Worm (Caenorhabditis elegans) whole organism, midembryonic: ENCODE measurements around the gene K04C2.8.

Source experiments
- T22C8.4 ChIP-seq: fragments of 200-800 bp; sonication (Bioruptor generic); IDR thresholded peaks from 2 replicates; pipeline ENCODE4 v1.3.6; 2022; ENCODE audit warnings: missing genetic modification characterization, missing compliant biosample characterization
- flt-1 ChIP-seq: fragments of 200-800 bp; sonication (Bioruptor generic); IDR thresholded peaks from 2 replicates; pipeline ENCODE4 v1.3.6; 2022; ENCODE audit warnings: missing genetic modification characterization, missing compliant biosample characterization
- klf-2 ChIP-seq: fragments of 200-800 bp; sonication (Bioruptor generic); conservative IDR thresholded peaks from 2 replicates; pipeline ENCODE4 v1.3.6; 2022; ENCODE audit warnings: missing genetic modification reagents, missing genetic modification characterization, missing compliant biosample characterization
- tab-1 ChIP-seq: fragments of 200-800 bp; sonication (Bioruptor generic); IDR thresholded peaks from 2 replicates; pipeline ENCODE4 v1.3.6; 2022; ENCODE audit warnings: missing genetic modification characterization, missing compliant biosample characterization
- ztf-29 ChIP-seq: fragments of 200-800 bp; sonication (Bioruptor generic); IDR thresholded peaks from 2 replicates; pipeline ENCODE4 v1.3.6; 2022; ENCODE audit warnings: missing genetic modification reagents, missing genetic modification characterization, missing compliant biosample characterization

DNA sequence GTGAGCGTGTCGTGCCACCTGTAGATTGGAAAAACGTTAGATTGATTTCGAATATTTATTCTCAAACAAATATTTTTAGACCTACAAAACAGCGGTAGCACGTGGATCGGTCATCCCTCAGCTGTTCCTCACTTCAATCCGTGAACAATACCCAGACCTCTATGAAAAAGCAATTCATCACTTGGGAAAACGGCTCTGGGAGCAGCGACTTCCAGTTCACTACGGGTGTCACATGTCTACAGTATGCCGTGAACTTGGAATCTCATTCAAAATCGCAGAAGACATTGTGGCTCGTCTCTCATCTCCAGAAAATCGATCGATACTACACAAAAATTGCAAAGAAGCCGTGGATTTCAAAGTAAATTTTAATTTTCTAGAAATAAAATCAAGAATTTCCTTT is 34.4 kb downstream of the K04C2.8 start:
- TF ChIP-seq tab-1 (no peak), flt-1 (GFP tag; lab: Robert Waterston, UW) (no peak), ztf-29 (GFP tag; lab: Robert Waterston, UW) (no peak), klf-2 (GFP tag; lab: Robert Waterston, UW) (no peak), T22C8.4 (GFP tag; lab: Robert Waterston, UW) (no peak)
